Fruit fly (Drosophila melanogaster): Measurements from ENCODE around the gene Gnpnat.

The Gnpnat gene

DNA sequence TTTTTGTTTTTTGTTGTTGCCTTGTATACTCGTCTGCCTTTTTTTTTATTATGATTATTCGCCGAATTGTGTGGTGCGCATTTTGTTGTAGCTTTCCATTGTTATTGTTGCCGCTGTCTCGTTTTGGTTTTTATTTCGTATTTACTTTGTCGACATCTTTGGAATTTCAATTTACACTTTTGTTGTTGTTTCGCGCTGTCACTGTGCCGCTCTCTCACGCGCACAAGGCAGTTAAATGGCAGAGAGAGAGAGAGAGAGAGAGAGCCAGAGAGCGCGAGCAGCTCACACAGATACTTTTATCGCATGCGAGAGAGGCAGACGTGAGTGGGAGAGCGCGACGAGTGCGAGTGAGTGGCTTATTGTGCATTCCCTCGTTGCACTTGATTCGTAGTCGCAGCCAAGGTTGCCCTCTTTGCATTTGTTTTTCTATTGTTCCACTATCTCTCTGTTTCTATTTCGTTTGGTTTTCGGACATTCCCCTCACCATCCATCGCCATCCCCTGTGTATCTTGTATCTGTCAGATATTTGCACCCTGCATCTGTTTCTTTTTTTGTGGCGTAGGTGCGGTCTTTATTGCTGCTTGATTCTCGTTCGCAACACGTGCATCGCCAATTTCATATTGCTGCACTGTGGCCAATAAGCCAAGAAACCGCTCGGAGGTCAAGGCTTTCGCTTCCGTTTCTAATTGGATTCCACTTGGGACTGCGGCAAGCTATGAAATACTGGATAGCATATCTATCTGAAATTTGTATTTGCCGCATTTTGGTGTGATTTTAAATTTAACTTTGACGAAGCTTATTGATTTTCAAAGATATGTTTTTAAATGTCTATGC is 36.5 kb downstream of the Gnpnat start:
- peak; percentile 62 for TF ChIP-seq Hr83 (GFP tag; optimal IDR thresholded peaks at IDR 0.05; ENCODE audit: poor library complexity, severe bottlenecking)
- no peak for TF ChIP-seq usp (GFP tag; optimal IDR thresholded peaks at IDR 0.05)
- peak; percentile 10 for TF ChIP-seq h (GFP tag; optimal IDR thresholded peaks at IDR 0.05)
- no peak for TF ChIP-seq ey (GFP tag; optimal IDR thresholded peaks at IDR 0.05)
- no peak for TF ChIP-seq br (GFP tag; optimal IDR thresholded peaks at IDR 0.05)
- no peak for TF ChIP-seq Dfd (GFP tag; optimal IDR thresholded peaks at IDR 0.05)
- TF ChIP-seq Hnf4 (GFP tag; optimal IDR thresholded peaks at IDR 0.05), result no peak
- TF ChIP-seq Dif (GFP tag; optimal IDR thresholded peaks at IDR 0.05; ENCODE audit: partially characterized antibody), result peak; percentile 100
- TF ChIP-seq OdsH (GFP tag; optimal IDR thresholded peaks at IDR 0.05), result peak; percentile 9
- peak; percentile 81 for TF ChIP-seq psq (GFP tag; optimal IDR thresholded peaks at IDR 0.05)
- TF ChIP-seq HLH106 (tag; optimal IDR thresholded peaks at IDR 0.05), result no peak
- TF ChIP-seq lola (GFP tag; optimal IDR thresholded peaks at IDR 0.05), result no peak
- TF ChIP-seq Mio (GFP tag; optimal IDR thresholded peaks at IDR 0.05), result no peak
- peak; percentile 49 for TF ChIP-seq CG32264 (GFP tag; optimal IDR thresholded peaks at IDR 0.05)
- peak; percentile 54 for TF ChIP-seq jim (GFP tag; optimal IDR thresholded peaks at IDR 0.05)
- peak; percentile 45 for TF ChIP-seq sage (GFP tag; optimal IDR thresholded peaks at IDR 0.05)
- peak; percentile 98 to 99 for TF ChIP-seq dl (GFP tag; optimal IDR thresholded peaks at IDR 0.05; ENCODE audit: insufficient read depth in 1 of 2, partially characterized antibody in 2 of 2)
- TF ChIP-seq Vsx2 (GFP tag; optimal IDR thresholded peaks at IDR 0.05; ENCODE audit: partially characterized antibody), result peak; percentile 98
- TF ChIP-seq CrebA (GFP tag; optimal IDR thresholded peaks at IDR 0.05; ENCODE audit: borderline replicate concordance), result peak; percentile 82
- peak; percentile 24 for TF ChIP-seq rgr (GFP tag; optimal IDR thresholded peaks at IDR 0.05)
- TF ChIP-seq brk (GFP tag; optimal IDR thresholded peaks at IDR 0.05), result peak; percentile 15
- TF ChIP-seq N (GFP tag; optimal IDR thresholded peaks at IDR 0.05), result no peak
- peak; percentile 43 for TF ChIP-seq Rel (GFP tag; optimal IDR thresholded peaks at IDR 0.05)
- peak; percentile 70 for TF ChIP-seq Rel (tag; optimal IDR thresholded peaks at IDR 0.05)
- TF ChIP-seq Myc (optimal IDR thresholded peaks at IDR 0.05), result no peak

DNA sequence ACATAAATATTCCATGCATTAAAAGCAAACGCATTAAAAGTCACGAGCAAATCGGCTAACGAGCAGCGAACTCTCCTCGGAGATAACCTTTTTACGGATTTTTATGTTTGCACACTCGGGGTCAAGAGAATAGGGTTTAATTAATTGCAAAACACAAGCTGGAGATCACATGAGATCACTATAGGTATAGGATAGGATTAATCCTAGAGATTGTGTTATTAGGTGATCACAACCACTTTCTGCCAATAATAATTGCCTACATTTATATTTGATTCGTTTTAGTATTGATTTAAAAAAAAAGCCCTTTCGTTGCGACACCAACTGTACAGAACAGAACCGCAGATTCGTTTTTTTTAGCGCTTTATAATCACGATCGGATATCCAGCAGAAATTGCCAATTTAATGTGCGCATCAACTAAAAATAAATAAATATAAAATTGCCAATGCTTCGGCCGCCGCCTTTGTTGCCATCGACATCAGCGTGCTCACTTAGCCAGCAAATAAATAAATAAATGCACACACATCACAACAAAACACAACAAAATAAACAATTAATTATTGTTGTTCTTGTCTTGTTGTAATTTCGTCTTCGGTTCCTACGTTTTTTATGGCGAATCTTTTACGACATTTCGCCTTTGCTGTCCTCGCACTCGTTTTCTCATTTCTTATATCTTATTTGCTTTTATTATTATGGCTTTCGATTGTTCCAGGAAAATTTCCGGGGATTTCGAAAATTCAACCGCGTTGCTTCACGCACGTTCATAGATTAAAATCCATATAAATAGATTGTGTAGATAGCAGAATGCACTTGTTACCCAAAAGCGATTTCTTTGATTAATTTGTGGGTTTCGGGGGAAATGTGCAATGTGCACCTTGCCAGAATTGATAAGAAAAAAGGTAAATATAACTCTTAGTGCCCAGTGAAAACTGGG is 37.9 kb downstream of the Gnpnat start:
- TF ChIP-seq Rel (GFP tag; optimal IDR thresholded peaks at IDR 0.05), result no peak
- TF ChIP-seq Rel (tag; optimal IDR thresholded peaks at IDR 0.05), result peak; percentile 98
- TF ChIP-seq foxo (GFP tag; optimal IDR thresholded peaks at IDR 0.05), result peak in 1 of 2 experiments; percentile 9
- TF ChIP-seq HLH106 (tag; optimal IDR thresholded peaks at IDR 0.05), result no peak
- no peak for TF ChIP-seq CG9705 (GFP tag; optimal IDR thresholded peaks at IDR 0.05)
- peak; percentile 63 for TF ChIP-seq h (GFP tag; optimal IDR thresholded peaks at IDR 0.05)

DNA sequence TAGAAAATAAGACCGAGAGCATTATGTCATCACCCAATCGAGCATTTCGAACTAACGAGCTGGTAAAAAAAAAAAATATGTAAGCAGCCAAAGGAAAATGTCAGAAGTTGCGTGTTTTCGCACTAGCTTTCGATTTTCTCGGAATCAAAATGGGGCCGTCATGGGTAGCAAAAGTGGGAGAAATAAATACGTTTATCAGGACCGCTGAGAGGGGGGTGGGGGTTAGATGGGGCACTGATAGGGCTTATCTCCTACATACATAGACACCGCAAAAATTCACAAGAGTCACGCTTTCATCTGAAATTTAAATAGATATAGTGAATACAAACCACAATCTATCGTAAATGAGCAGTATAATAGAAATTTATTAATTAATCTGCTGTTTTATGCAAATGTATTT is 39.1 kb downstream of the Gnpnat start:
- TF ChIP-seq rgr (GFP tag; optimal IDR thresholded peaks at IDR 0.05), result no peak
- no peak for TF ChIP-seq pan (optimal IDR thresholded peaks at IDR 0.05)
- TF ChIP-seq Mio (GFP tag; optimal IDR thresholded peaks at IDR 0.05), result no peak
- no peak for TF ChIP-seq dsf (GFP tag; optimal IDR thresholded peaks at IDR 0.05; ENCODE audit: borderline replicate concordance)
- TF ChIP-seq woc (GFP tag; optimal IDR thresholded peaks at IDR 0.05), result no peak
- TF ChIP-seq lola (GFP tag; optimal IDR thresholded peaks at IDR 0.05), result no peak
- no peak for TF ChIP-seq Abd-B (GFP tag; optimal IDR thresholded peaks at IDR 0.05)
- no peak for TF ChIP-seq Dif (GFP tag; optimal IDR thresholded peaks at IDR 0.05; ENCODE audit: partially characterized antibody)
- no peak for TF ChIP-seq ey (GFP tag; optimal IDR thresholded peaks at IDR 0.05)
- TF ChIP-seq Hr78 (GFP tag; optimal IDR thresholded peaks at IDR 0.05), result no peak
- TF ChIP-seq dl (GFP tag; optimal IDR thresholded peaks at IDR 0.05; ENCODE audit: insufficient read depth in 1 of 2, partially characterized antibody in 2 of 2), result no peak
- no peak for TF ChIP-seq sv (GFP tag; optimal IDR thresholded peaks at IDR 0.05)
- TF ChIP-seq sage (GFP tag; optimal IDR thresholded peaks at IDR 0.05), result no peak
- no peak for TF ChIP-seq Vsx2 (GFP tag; optimal IDR thresholded peaks at IDR 0.05; ENCODE audit: partially characterized antibody)
- TF ChIP-seq Hr83 (GFP tag; optimal IDR thresholded peaks at IDR 0.05; ENCODE audit: poor library complexity, severe bottlenecking), result no peak
